Worm (Caenorhabditis elegans): ENCODE measurements around the gene sru-15.

DNA sequence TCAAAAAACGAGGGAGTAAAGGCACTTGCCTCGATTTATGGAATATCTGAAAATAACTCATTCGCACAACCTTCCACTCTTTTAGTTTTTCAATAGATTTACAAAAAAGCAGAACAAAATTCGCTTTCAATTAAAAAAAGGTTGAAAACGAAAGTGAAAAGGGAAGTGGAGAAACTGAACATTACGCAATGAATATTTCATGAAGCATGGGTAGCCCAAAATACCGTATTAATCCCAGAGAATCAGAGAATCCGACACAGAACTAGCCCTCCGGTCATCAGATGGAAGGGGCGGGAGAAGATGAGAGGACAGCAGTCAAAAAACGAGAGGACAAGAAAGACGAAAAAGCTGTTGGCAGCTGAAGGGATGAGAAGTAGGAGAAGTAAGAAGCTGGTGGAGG lies 24.5 kb upstream of the sru-15 start, which contains the start of gene C30H6.5:
- TF ChIP-seq unc-130 (GFP tag; optimal IDR thresholded peaks at IDR 0.05) (no peak), egrh-3 (GFP tag; IDR thresholded peaks at IDR 0.05) (no peak), hlh-12 (tag; optimal IDR thresholded peaks at IDR 0.05) (no peak), ets-4 (GFP tag; optimal IDR thresholded peaks at IDR 0.05) (no peak), unc-62 (GFP tag; optimal IDR thresholded peaks at IDR 0.05) (no peak), K12H6.12 (tag; optimal IDR thresholded peaks at IDR 0.05) (no peak), ztf-6 (GFP tag; IDR thresholded peaks at IDR 0.05) (no peak), B0336.3 (GFP tag; IDR thresholded peaks at IDR 0.05) (no peak), F33H1.4 (GFP tag; IDR thresholded peaks at IDR 0.05) (no peak), dpl-1 (GFP tag; optimal IDR thresholded peaks at IDR 0.05) (no peak)

Measured in whole organism, young adult.